Fruit fly (Drosophila melanogaster) whole organism, embryonic: Measurements from ENCODE around the gene CG31525.

Experiments
- ATbp ChIP-seq: fragments of 200-800 bp; sonication (Bioruptor generic); optimal IDR thresholded peaks from 2 replicates; lab custom pipeline; 2017; ENCODE audit warnings: missing biosample characterization, mild to moderate bottlenecking, missing genetic modification characterization, missing genetic modification reagents
- CG1024 ChIP-seq: fragments of 200-800 bp; sonication (Bioruptor generic); IDR thresholded peaks from 2 replicates; pipeline ENCODE4 v1.3.6; 2022; ENCODE audit warnings: missing biosample characterization, missing genetic modification characterization
- CG10267 ChIP-seq: fragments of 200-800 bp; sonication (Bioruptor generic); optimal IDR thresholded peaks from 2 replicates; lab custom pipeline; 2018; ENCODE audit warnings: missing biosample characterization, mild to moderate bottlenecking, missing genetic modification characterization, moderate library complexity
- CG10321 ChIP-seq: fragments of 200-800 bp; sonication (Bioruptor generic); IDR thresholded peaks from 2 replicates; pipeline ENCODE4 v1.3.6; 2022; ENCODE audit warnings: missing biosample characterization, missing genetic modification characterization
- CG11504 ChIP-seq: fragments of 200-800 bp; sonication (Bioruptor generic); optimal IDR thresholded peaks from 3 replicates; lab custom pipeline; 2019; ENCODE audit warnings: missing biosample characterization, mild to moderate bottlenecking, missing genetic modification characterization, moderate library complexity
- CG12942 ChIP-seq: fragments of 200-800 bp; sonication (Bioruptor generic); optimal IDR thresholded peaks from 3 replicates; lab custom pipeline; 2016; ENCODE audit warnings: missing biosample characterization, missing genetic modification characterization
- CG13424 ChIP-seq: fragments of 200-800 bp; sonication (Bioruptor generic); optimal IDR thresholded peaks from 2 replicates; lab custom pipeline; 2019; ENCODE audit warnings: missing biosample characterization, mild to moderate bottlenecking, missing genetic modification characterization, moderate library complexity
- CG16863 ChIP-seq: fragments of 200-800 bp; sonication (Bioruptor generic); optimal IDR thresholded peaks from 3 replicates; lab custom pipeline; 2016; ENCODE audit warnings: missing biosample characterization, missing genetic modification characterization
- CG17328 ChIP-seq: fragments of 200-800 bp; sonication (Bioruptor generic); IDR thresholded peaks from 2 replicates; pipeline ENCODE4 v1.3.6; 2022; ENCODE audit warnings: missing biosample characterization, missing genetic modification characterization
- CG18619 ChIP-seq: fragments of 200-800 bp; sonication (Bioruptor generic); optimal IDR thresholded peaks from 3 replicates; lab custom pipeline; 2017; ENCODE audit warnings: missing biosample characterization, mild to moderate bottlenecking, missing genetic modification characterization
- CG30403 ChIP-seq: fragments of 200-800 bp; sonication (Bioruptor generic); optimal IDR thresholded peaks from 3 replicates; lab custom pipeline; 2016; ENCODE audit warnings: missing biosample characterization, missing genetic modification characterization
- CG31388 ChIP-seq: fragments of 200-800 bp; sonication (Bioruptor generic); optimal IDR thresholded peaks from 2 replicates; lab custom pipeline; 2016; ENCODE audit warnings: missing biosample characterization, missing genetic modification characterization
- CG3163 ChIP-seq: fragments of 200-800 bp; sonication (Bioruptor generic); optimal IDR thresholded peaks from 3 replicates; lab custom pipeline; 2016; ENCODE audit warnings: missing biosample characterization, missing genetic modification characterization
- CG34224 ChIP-seq: fragments of 200-800 bp; sonication (Bioruptor generic); IDR thresholded peaks from 3 replicates; pipeline ENCODE4 v1.3.6; 2022; ENCODE audit warnings: missing biosample characterization, missing genetic modification characterization; ENCODE audit not compliant: partially characterized antibody
- CG4360 ChIP-seq: fragments of 200-800 bp; sonication (Bioruptor generic); IDR thresholded peaks from 2 replicates; pipeline ENCODE4 v1.3.6; 2022; ENCODE audit warnings: missing biosample characterization, missing genetic modification characterization
- CG6175 ChIP-seq: fragments of 200-800 bp; sonication (Bioruptor generic); IDR thresholded peaks from 3 replicates; pipeline ENCODE4 v1.3.6; 2022; ENCODE audit warnings: missing biosample characterization, missing genetic modification characterization
- CG7271 ChIP-seq: fragments of 200-800 bp; sonication (Bioruptor generic); optimal IDR thresholded peaks from 2 replicates; lab custom pipeline; 2018; ENCODE audit warnings: missing biosample characterization, mild to moderate bottlenecking, missing genetic modification characterization, moderate library complexity
- CG8089 ChIP-seq: fragments of 200-800 bp; sonication (Bioruptor generic); optimal IDR thresholded peaks from 3 replicates; lab custom pipeline; 2016; ENCODE audit warnings: missing biosample characterization, missing genetic modification characterization
- CG8478 ChIP-seq: fragments of >200 bp; optimal IDR thresholded peaks from 2 replicates; lab custom pipeline; 2018
- CG8765 ChIP-seq: fragments of 200-800 bp; sonication (Bioruptor generic); IDR thresholded peaks from 2 replicates; pipeline ENCODE4 v1.3.6; 2022; ENCODE audit warnings: missing biosample characterization, missing genetic modification characterization
- CG9437 ChIP-seq: fragments of 200-800 bp; sonication (Bioruptor generic); optimal IDR thresholded peaks from 2 replicates; lab custom pipeline; 2018; ENCODE audit warnings: missing biosample characterization, mild to moderate bottlenecking, missing genetic modification characterization
- Chrac-16 ChIP-seq: fragments of 200-800 bp; sonication (Bioruptor generic); optimal IDR thresholded peaks from 3 replicates; lab custom pipeline; 2016; ENCODE audit warnings: missing biosample characterization, missing genetic modification characterization
- Eip74EF ChIP-seq, 2 experiments: fragments of 200-800 bp in 1 of 2; fragments of >200 bp in 1 of 2; sonication (Bioruptor generic) in 1 of 2; optimal IDR thresholded peaks; 2 replicates each; lab custom pipeline; 2017 to 2019; ENCODE audit warnings: missing biosample characterization in 2 of 2, missing genetic modification characterization in 2 of 2, mild to moderate bottlenecking in 1 of 2, moderate library complexity in 1 of 2
- Ets97D ChIP-seq: fragments of 200-800 bp; sonication (Bioruptor generic); optimal IDR thresholded peaks from 3 replicates; lab custom pipeline; 2016; ENCODE audit warnings: missing biosample characterization, missing genetic modification characterization
- Fer3 ChIP-seq: fragments of 200-800 bp; sonication (Bioruptor generic); optimal IDR thresholded peaks from 2 replicates; lab custom pipeline; 2018; ENCODE audit warnings: missing biosample characterization, mild to moderate bottlenecking, missing genetic modification characterization, moderate library complexity
- Hand ChIP-seq: fragments of 200-800 bp; sonication (Bioruptor generic); optimal IDR thresholded peaks from 2 replicates; lab custom pipeline; 2017; ENCODE audit warnings: mild to moderate bottlenecking, missing biosample characterization, missing genetic modification reagents, missing genetic modification characterization
- Hmx ChIP-seq: fragments of 200-800 bp; sonication (Bioruptor generic); optimal IDR thresholded peaks from 2 replicates; lab custom pipeline; 2016; ENCODE audit warnings: missing biosample characterization, missing genetic modification characterization
- PHDP ChIP-seq: fragments of 200-800 bp; sonication (Bioruptor generic); optimal IDR thresholded peaks from 3 replicates; lab custom pipeline; 2018; ENCODE audit warnings: missing biosample characterization, mild to moderate bottlenecking, missing genetic modification characterization, moderate library complexity
- Vsx1 ChIP-seq: fragments of 200-800 bp; sonication (Bioruptor generic); optimal IDR thresholded peaks from 2 replicates; lab custom pipeline; 2017; ENCODE audit warnings: missing biosample characterization, mild to moderate bottlenecking, missing genetic modification characterization, missing genetic modification reagents
- az2 ChIP-seq: fragments of 200-800 bp; sonication (Bioruptor generic); optimal IDR thresholded peaks from 3 replicates; lab custom pipeline; 2016; ENCODE audit warnings: missing biosample characterization, missing genetic modification characterization
- bigmax ChIP-seq: fragments of 200-800 bp; sonication (Bioruptor generic); optimal IDR thresholded peaks from 2 replicates; lab custom pipeline; 2018; ENCODE audit warnings: missing biosample characterization, mild to moderate bottlenecking, missing genetic modification characterization
- cato ChIP-seq: fragments of 200-800 bp; sonication (Bioruptor generic); optimal IDR thresholded peaks from 2 replicates; lab custom pipeline; 2016; ENCODE audit warnings: missing biosample characterization, missing genetic modification characterization, borderline replicate concordance
- danr ChIP-seq: fragments of 200-800 bp; sonication (Bioruptor generic); IDR thresholded peaks from 2 replicates; pipeline ENCODE4 v1.3.6; 2022; ENCODE audit warnings: missing biosample characterization, missing genetic modification characterization
- dmrt11E ChIP-seq: fragments of 200-800 bp; sonication (Bioruptor generic); optimal IDR thresholded peaks from 3 replicates; lab custom pipeline; 2018; ENCODE audit warnings: missing biosample characterization, mild to moderate bottlenecking, missing genetic modification characterization, moderate library complexity
- dysf ChIP-seq: fragments of 200-800 bp; sonication (Bioruptor generic); IDR thresholded peaks from 3 replicates; pipeline ENCODE4 v1.3.6; 2022; ENCODE audit warnings: missing biosample characterization, missing genetic modification characterization
- eve ChIP-seq, 2 experiments: fragments of >200 bp; optimal IDR thresholded peaks; 2 replicates each; lab custom pipeline; 2017; ENCODE audit warnings: missing biosample characterization in 2 of 2, missing genetic modification characterization in 2 of 2
- fu2 ChIP-seq: fragments of 200-800 bp; sonication (Bioruptor generic); optimal IDR thresholded peaks from 2 replicates; lab custom pipeline; 2016; ENCODE audit warnings: missing biosample characterization, missing genetic modification characterization
- jumu ChIP-seq: fragments of 200-800 bp; sonication (Bioruptor generic); optimal IDR thresholded peaks from 3 replicates; lab custom pipeline; 2016; ENCODE audit warnings: missing biosample characterization, missing genetic modification characterization
- lola ChIP-seq, 3 experiments: fragments of >200 bp in 2 of 3; fragments of 200-800 bp in 1 of 3; sonication (Bioruptor generic) in 1 of 3; optimal IDR thresholded peaks; 2 replicates each; lab custom pipeline; 2017 to 2019; ENCODE audit warnings: missing biosample characterization in 3 of 3, missing genetic modification characterization in 3 of 3, mild to moderate bottlenecking in 1 of 3, moderate library complexity in 1 of 3
- maf-S ChIP-seq: fragments of 200-800 bp; sonication (Bioruptor generic); optimal IDR thresholded peaks from 2 replicates; lab custom pipeline; 2016; ENCODE audit warnings: missing biosample characterization, missing genetic modification characterization
- nerfin-1 ChIP-seq: fragments of 200-800 bp; sonication (Bioruptor generic); optimal IDR thresholded peaks from 3 replicates; lab custom pipeline; 2019; ENCODE audit warnings: missing biosample characterization, mild to moderate bottlenecking, missing genetic modification characterization, moderate library complexity
- otp ChIP-seq: fragments of 200-800 bp; sonication (Bioruptor generic); IDR thresholded peaks from 3 replicates; pipeline ENCODE4, ENCODE4 v1.3.6; 2022; ENCODE audit warnings: missing biosample characterization, missing genetic modification characterization
- p53 ChIP-seq: fragments of 200-800 bp; sonication (Bioruptor generic); optimal IDR thresholded peaks from 2 replicates; lab custom pipeline; 2016; ENCODE audit warnings: missing biosample characterization, missing genetic modification characterization
- pb ChIP-seq: fragments of 200-800 bp; sonication (Bioruptor generic); optimal IDR thresholded peaks from 3 replicates; lab custom pipeline; 2016; ENCODE audit warnings: missing biosample characterization, missing genetic modification characterization
- rib ChIP-seq: fragments of 200-800 bp; sonication (Bioruptor generic); IDR thresholded peaks from 2 replicates; pipeline ENCODE4 v1.3.6; 2022; ENCODE audit warnings: missing biosample characterization, missing genetic modification characterization
- so ChIP-seq: fragments of 200-800 bp; sonication (Bioruptor generic); IDR thresholded peaks from 3 replicates; pipeline ENCODE4 v1.3.6; 2022; ENCODE audit warnings: missing biosample characterization, missing genetic modification characterization
- toy ChIP-seq: fragments of 200-800 bp; sonication (Bioruptor generic); IDR thresholded peaks from 2 replicates; pipeline ENCODE4 v1.3.6; 2022; ENCODE audit warnings: missing biosample characterization, missing genetic modification characterization
- yki ChIP-seq: fragments of >200 bp; optimal IDR thresholded peaks from 3 replicates; lab custom pipeline; 2018
- zfh1 ChIP-seq: fragments of 200-800 bp; sonication (Bioruptor generic); IDR thresholded peaks from 3 replicates; pipeline ENCODE4 v1.3.6; 2022; ENCODE audit warnings: missing biosample characterization, missing genetic modification characterization

CG31525 gene

dm6 chr3R:4378363-4379354, 48.2 kb upstream of the CG31525 start, which contains the start of gene Sfxn1-3 (continued):
- TF ChIP-seq rib (GFP tag; lab: Robert Waterston, UW), result 0 out of 2 replicates have a peak, but pooled peaks have one; percentile 51
- TF ChIP-seq CG8478 (lab: Kevin White, UChicago), result no peak
- peak; percentile 39 for TF ChIP-seq maf-S (GFP tag; lab: Kevin White, UChicago)
- no peak for TF ChIP-seq CG6175 (GFP tag; lab: Robert Waterston, UW)
- TF ChIP-seq fu2 (GFP tag; lab: Kevin White, UChicago), result no peak
- TF ChIP-seq CG17328 (GFP tag; lab: Robert Waterston, UW), result no peak
- TF ChIP-seq CG1024 (GFP tag; lab: Robert Waterston, UW), result peak; percentile 14; the same call in 1 of the 2 replicates
- peak; percentile 56 for TF ChIP-seq Vsx1 (GFP tag; lab: Kevin White, UChicago)
- no peak for TF ChIP-seq CG31388 (GFP tag; lab: Kevin White, UChicago)
- TF ChIP-seq toy (GFP tag; lab: Robert Waterston, UW), result no peak
- TF ChIP-seq Hand (GFP tag; lab: Kevin White, UChicago), result peak; percentile 63
- TF ChIP-seq CG34224 (GFP tag; lab: Robert Waterston, UW), result peak; percentile 56; the same call in 2 of the 3 replicates
- no peak for TF ChIP-seq nerfin-1
- TF ChIP-seq CG18619, result no peak
- peak; percentile 5 for TF ChIP-seq cato (GFP tag; lab: Kevin White, UChicago)
- no peak for TF ChIP-seq p53 (GFP tag; lab: Kevin White, UChicago)
- TF ChIP-seq dmrt11E (tag; lab: Kevin White, UChicago), result no peak
- no peak for TF ChIP-seq Ets97D (GFP tag; lab: Kevin White, UChicago)
- peak; percentile 58; the same call in 2 of the 3 replicates for TF ChIP-seq so
- peak; percentile 12 for TF ChIP-seq PHDP (tag; lab: Kevin White, UChicago)
- no peak for TF ChIP-seq CG7271
- no peak for TF ChIP-seq lola (GFP tag; optimal IDR thresholded peaks at IDR 0.05; lab: Kevin White, UChicago)
- no peak for TF ChIP-seq Hmx (GFP tag; lab: Kevin White, UChicago)
- TF ChIP-seq dysf, result 0 out of 3 replicates have a peak, but pooled peaks have one; percentile 20
- TF ChIP-seq CG8089, result no peak
- peak; percentile 10 for TF ChIP-seq CG16863 (GFP tag; lab: Kevin White, UChicago)
- TF ChIP-seq CG11504 (tag; lab: Kevin White, UChicago), result no peak
- TF ChIP-seq ATbp (GFP tag; lab: Kevin White, UChicago), result no peak
- no peak for TF ChIP-seq CG9437 (GFP tag; lab: Kevin White, UChicago)
- no peak for TF ChIP-seq CG4360
- TF ChIP-seq pb, result peak; percentile 53
- TF ChIP-seq CG13424 (tag; lab: Kevin White, UChicago), result no peak
- no peak for TF ChIP-seq CG10267 (tag; lab: Kevin White, UChicago)
- no peak for TF ChIP-seq CG10321 (GFP tag; lab: Robert Waterston, UW)
- peak; percentile 8 for TF ChIP-seq Fer3 (tag; lab: Kevin White, UChicago)
- no peak for TF ChIP-seq eve (GFP tag; optimal IDR thresholded peaks at IDR 0.05; lab: Kevin White, UChicago)
- no peak; the same call in 1 of the 3 replicates for TF ChIP-seq otp (GFP tag; lab: Robert Waterston, UW)
- TF ChIP-seq yki, result no peak
- TF ChIP-seq jumu (GFP tag; lab: Kevin White, UChicago), result peak; percentile 33
- TF ChIP-seq az2 (GFP tag; lab: Kevin White, UChicago), result peak; percentile 15
- TF ChIP-seq danr (GFP tag; lab: Robert Waterston, UW), result no peak
- peak in 1 of 2 experiments; percentile 79 for TF ChIP-seq Eip74EF (GFP tag; optimal IDR thresholded peaks at IDR 0.05; lab: Kevin White, UChicago)
- no peak for TF ChIP-seq Chrac-16 (GFP tag; lab: Kevin White, UChicago)
- TF ChIP-seq zfh1 (GFP tag; lab: Robert Waterston, UW), result no peak; the same call in 2 of the 3 replicates
- TF ChIP-seq CG30403, result peak; percentile 34
- TF ChIP-seq CG3163 (GFP tag; lab: Kevin White, UChicago), result peak; percentile 47
- no peak for TF ChIP-seq bigmax (GFP tag; lab: Kevin White, UChicago)
- no peak for TF ChIP-seq CG8765 (GFP tag; lab: Robert Waterston, UW)
- no peak for TF ChIP-seq CG12942 (GFP tag; lab: Kevin White, UChicago)
